Worm (Caenorhabditis elegans) whole organism, late embryonic: ENCODE data around the gene hal-3.

Experiments used
- T23F11.4 ChIP-seq: fragments of 200-800 bp; sonication (Bioruptor generic); optimal IDR thresholded peaks from 2 replicates; lab custom pipeline; 2018; ENCODE audit warnings: mild to moderate bottlenecking, missing genetic modification characterization, missing compliant biosample characterization
- ceh-14 ChIP-seq: sonication (generic microtip); optimal IDR thresholded peaks from 2 replicates; lab custom pipeline; 2016; ENCODE audit warnings: missing genotype, missing genetic modification characterization, missing compliant biosample characterization
- ceh-34 ChIP-seq: sonication (generic microtip); optimal IDR thresholded peaks from 2 replicates; lab custom pipeline; 2016; ENCODE audit warnings: mild to moderate bottlenecking, missing genetic modification characterization, missing compliant biosample characterization
- ceh-9 ChIP-seq: sonication (generic microtip); optimal IDR thresholded peaks from 2 replicates; lab custom pipeline; 2016; ENCODE audit warnings: mild to moderate bottlenecking, missing genetic modification characterization, inconsistent platforms, missing compliant biosample characterization
- hlh-6 ChIP-seq: sonication (generic microtip); optimal IDR thresholded peaks from 2 replicates; lab custom pipeline; 2016; ENCODE audit warnings: missing genotype, missing genetic modification characterization, missing compliant biosample characterization
- nhr-11 ChIP-seq: fragments of 150-350 bp; optimal IDR thresholded peaks from 2 replicates; lab custom pipeline; 2014; ENCODE audit warnings: missing biosample characterization, missing genetic modification characterization
- odd-2 ChIP-seq: sonication (generic microtip); optimal IDR thresholded peaks from 2 replicates; lab custom pipeline; 2017; ENCODE audit warnings: antibody characterized with exemption, mild to moderate bottlenecking, missing genetic modification characterization, missing compliant biosample characterization
- pha-4 ChIP-seq: fragments of 150-350 bp; optimal IDR thresholded peaks from 2 replicates; lab custom pipeline; 2018; ENCODE audit warnings: missing biosample characterization, missing genetic modification reagents, missing genetic modification characterization

ce11 chrII:9605954-9606353, 11.0 kb downstream of the hal-3 start:
- TF ChIP-seq ceh-9 (no peak), ceh-14 (tag; lab: Kevin White, UChicago) (no peak), hlh-6 (no peak), T23F11.4 (no peak), odd-2 (tag; lab: Kevin White, UChicago) (no peak), pha-4 (tag; lab: Kevin White, UChicago) (no peak), ceh-34 (tag; lab: Kevin White, UChicago) (no peak), nhr-11 (no peak)
